Worm (Caenorhabditis elegans): ENCODE measurements around the gene F18E9.8.
A peak's percentile ranks its signal among the peaks of the same experiment; 100 is the strongest.

The F18E9.8 gene

ce11 chrX:8608756-8609155, 27.4 kb upstream of the F18E9.8 start (continued):
- TF ChIP-seq ztf-18 (tag; optimal IDR thresholded peaks at IDR 0.05) (peak; percentile 55), him-1 (tag; optimal IDR thresholded peaks at IDR 0.05) (peak; percentile 79), rpc-1 (optimal IDR thresholded peaks at IDR 0.05) (peak; percentile 97), rpc-1 (tag; optimal IDR thresholded peaks at IDR 0.05) (peak; percentile 92), ceh-91 (GFP tag; IDR thresholded peaks at IDR 0.05) (no peak), xnd-1 (tag; optimal IDR thresholded peaks at IDR 0.05) (no peak), sea-2 (GFP tag; IDR thresholded peaks at IDR 0.05) (no peak), nhr-120 (GFP tag; IDR thresholded peaks at IDR 0.05) (no peak), hmg-20 (GFP tag; IDR thresholded peaks at IDR 0.05) (peak; percentile 62; the same call in 1 of the 2 replicates), ztf-3 (GFP tag; optimal IDR thresholded peaks at IDR 0.05) (no peak), nhr-90 (tag; optimal IDR thresholded peaks at IDR 0.05) (peak; percentile 81), snpc-1.1 (tag; optimal IDR thresholded peaks at IDR 0.05; ENCODE audit: insufficient read depth) (peak; percentile 32), F52B5.7 (tag; optimal IDR thresholded peaks at IDR 0.05) (peak; percentile 16), bed-2 (GFP tag; IDR thresholded peaks at IDR 0.05) (no peak), die-1 (tag; optimal IDR thresholded peaks at IDR 0.05) (peak; percentile 72), unc-130 (GFP tag; optimal IDR thresholded peaks at IDR 0.05) (peak; percentile 1), tbx-9 (tag; optimal IDR thresholded peaks at IDR 0.05; ENCODE audit: borderline replicate concordance) (no peak), nhr-80 (tag; optimal IDR thresholded peaks at IDR 0.05) (no peak), lin-40 (tag; optimal IDR thresholded peaks at IDR 0.05) (peak; percentile 50), sptf-2 (GFP tag; optimal IDR thresholded peaks at IDR 0.05) (peak; percentile 24), let-526 (GFP tag; IDR thresholded peaks at IDR 0.05) (peak; percentile 73), ztf-26 (tag; optimal IDR thresholded peaks at IDR 0.05) (peak; percentile 73), T07F8.4 (tag; optimal IDR thresholded peaks at IDR 0.05) (peak; percentile 53), F23B12.7 (tag; optimal IDR thresholded peaks at IDR 0.05; ENCODE audit: insufficient read depth) (peak; percentile 53), Y67H2A.10 (GFP tag; conservative IDR thresholded peaks at IDR 0.05) (no peak; the same call in 1 of the 2 replicates), hrde-1 (tag; optimal IDR thresholded peaks at IDR 0.05; ENCODE audit: borderline replicate concordance) (peak; percentile 53), tbp1 (GFP tag; optimal IDR thresholded peaks at IDR 0.05) (peak; percentile 90), ceh-58 (GFP tag; IDR thresholded peaks at IDR 0.05) (peak; percentile 77; the same call in 1 of the 2 replicates), attf-6 (GFP tag; IDR thresholded peaks at IDR 0.05) (peak; percentile 58; the same call in 1 of the 2 replicates), K12H6.12 (tag; optimal IDR thresholded peaks at IDR 0.05) (no peak), fkh-3 (tag; optimal IDR thresholded peaks at IDR 0.05) (no peak), ztf-28 (GFP tag; IDR thresholded peaks at IDR 0.05) (0 out of 2 replicates have a peak, but pooled peaks have one; percentile 58), rcor-1 (GFP tag; IDR thresholded peaks at IDR 0.05) (0 out of 2 replicates have a peak, but pooled peaks have one; percentile 20), chd-7 (tag; optimal IDR thresholded peaks at IDR 0.05) (peak; percentile 71), egl-18 (GFP tag; IDR thresholded peaks at IDR 0.05) (no peak), mcd-1 (GFP tag; IDR thresholded peaks at IDR 0.05) (no peak; the same call in none of the 2 replicates), madf-8 (GFP tag; conservative IDR thresholded peaks at IDR 0.05) (no peak), aptf-3 (GFP tag; IDR thresholded peaks at IDR 0.05) (no peak), bed-1 (GFP tag; IDR thresholded peaks at IDR 0.05) (0 out of 2 replicates have a peak, but pooled peaks have one; percentile 69), K11D2.4 (GFP tag; IDR thresholded peaks at IDR 0.05) (0 out of 2 replicates have a peak, but pooled peaks have one; percentile 35), lin-35 (GFP tag; optimal IDR thresholded peaks at IDR 0.05) (peak in 1 of 3 experiments; percentile 15), cebp-1 (GFP tag; IDR thresholded peaks at IDR 0.05) (no peak), cebp-1 (tag; optimal IDR thresholded peaks at IDR 0.05) (no peak), attf-3 (GFP tag; conservative IDR thresholded peaks at IDR 0.05) (0 out of 2 replicates have a peak, but pooled peaks have one; percentile 14), B0035.1 (tag; optimal IDR thresholded peaks at IDR 0.05) (no peak), ets-4 (GFP tag; optimal IDR thresholded peaks at IDR 0.05) (no peak), ceh-40 (GFP tag; IDR thresholded peaks at IDR 0.05) (peak; percentile 46; the same call in 1 of the 2 replicates), ama-1 (optimal IDR thresholded peaks at IDR 0.05) (no peak), ama-1 (GFP tag; optimal IDR thresholded peaks at IDR 0.05) (peak in 1 of 2 experiments; percentile 67)

Data from whole organism, young adult.